Worm (Caenorhabditis elegans) whole organism, L1 larva: ENCODE data around the gene cfap-20.

Experiments
- Y116A8C.19 ChIP-seq: sonication (generic microtip); optimal IDR thresholded peaks from 2 replicates; lab custom pipeline; 2016; ENCODE audit warnings: missing compliant biosample characterization, missing genetic modification characterization, borderline replicate concordance
- alr-1 ChIP-seq: fragments of 200-800 bp; sonication (Bioruptor generic); optimal IDR thresholded peaks from 2 replicates; lab custom pipeline; 2018; ENCODE audit warnings: borderline replicate concordance, mild to moderate bottlenecking, missing genetic modification characterization, missing compliant biosample characterization
- efl-1 ChIP-seq, 4 experiments: fragments of 150-350 bp; optimal IDR thresholded peaks in 3 of 4; peaks in 1 of 4; 1 replicate in 1 of 4; 2 replicates in 3 of 4; lab custom pipeline; 2014; ENCODE audit warnings: missing biosample characterization in 2 of 4, missing genetic modification characterization in 2 of 4, missing genetic modification reagents in 2 of 4
- elt-2 ChIP-seq: sonication (generic microtip); optimal IDR thresholded peaks from 2 replicates; lab custom pipeline; 2016; ENCODE audit warnings: missing genetic modification characterization, mild to moderate bottlenecking, inconsistent platforms, missing compliant biosample characterization, missing genetic modification reagents
- fos-1 ChIP-seq: fragments of 150-350 bp; optimal IDR thresholded peaks from 2 replicates; lab custom pipeline; 2014; ENCODE audit warnings: missing biosample characterization, missing genetic modification characterization
- hlh-17 ChIP-seq: fragments of 200-800 bp; sonication (Bioruptor generic); optimal IDR thresholded peaks from 2 replicates; lab custom pipeline; 2018; ENCODE audit warnings: missing genetic modification characterization, mild to moderate bottlenecking, missing compliant biosample characterization, moderate library complexity, borderline replicate concordance
- lin-39 ChIP-seq: fragments of 150-350 bp; optimal IDR thresholded peaks from 2 replicates; lab custom pipeline; 2014; ENCODE audit warnings: missing biosample characterization, missing genetic modification reagents, missing genetic modification characterization
- lsy-2 ChIP-seq, 2 experiments: fragments of 150-350 bp; optimal IDR thresholded peaks; 2 replicates each; lab custom pipeline; 2014; ENCODE audit warnings: missing biosample characterization in 2 of 2, missing genetic modification characterization in 2 of 2
- nhr-12 ChIP-seq: sonication (generic microtip); optimal IDR thresholded peaks from 2 replicates; lab custom pipeline; 2017; ENCODE audit warnings: missing biosample characterization, missing genetic modification characterization
- unc-62 ChIP-seq: fragments of 150-350 bp; optimal IDR thresholded peaks from 2 replicates; lab custom pipeline; 2014; ENCODE audit warnings: missing biosample characterization, missing genetic modification reagents, missing genetic modification characterization

- no peak for TF ChIP-seq nhr-12 (tag; lab: Kevin White, UChicago)
- TF ChIP-seq fos-1, result no peak
- no peak for TF ChIP-seq Y116A8C.19 (tag; lab: Kevin White, UChicago)
- no peak for TF ChIP-seq efl-1 (optimal IDR thresholded peaks at IDR 0.05; lab: Kevin White, UChicago)
- no peak for TF ChIP-seq efl-1 (GFP tag; optimal IDR thresholded peaks at IDR 0.05 in 1 of 2; lab: Kevin White, UChicago)
- TF ChIP-seq alr-1 (tag; lab: Kevin White, UChicago), result no peak
- no peak for TF ChIP-seq lin-39 (tag; lab: Kevin White, UChicago)
- no peak for TF ChIP-seq unc-62 (GFP tag; lab: Kevin White, UChicago)
- no peak for TF ChIP-seq elt-2 (tag; lab: Kevin White, UChicago)
- no peak for TF ChIP-seq hlh-17 (GFP tag; lab: Kevin White, UChicago)
- no peak for TF ChIP-seq lsy-2 (tag; optimal IDR thresholded peaks at IDR 0.05; lab: Kevin White, UChicago)
Measured at ce11 chrIII:3537401-3537800, at the start of gene cfap-20.
